Worm (Caenorhabditis elegans): ENCODE data around the gene myrf-2.

myrf-2 gene

ce11 chrX:10203501-10203900 lies 9.3 kb upstream of the myrf-2 start:
- no peak for TF ChIP-seq mbf-1 (tag; optimal IDR thresholded peaks at IDR 0.05)
- TF ChIP-seq lin-39 (tag; optimal IDR thresholded peaks at IDR 0.05): no peak
- no peak for TF ChIP-seq nhr-11 (tag; optimal IDR thresholded peaks at IDR 0.05)
- TF ChIP-seq snpc-4 (tag; optimal IDR thresholded peaks at IDR 0.05): no peak

DNA sequence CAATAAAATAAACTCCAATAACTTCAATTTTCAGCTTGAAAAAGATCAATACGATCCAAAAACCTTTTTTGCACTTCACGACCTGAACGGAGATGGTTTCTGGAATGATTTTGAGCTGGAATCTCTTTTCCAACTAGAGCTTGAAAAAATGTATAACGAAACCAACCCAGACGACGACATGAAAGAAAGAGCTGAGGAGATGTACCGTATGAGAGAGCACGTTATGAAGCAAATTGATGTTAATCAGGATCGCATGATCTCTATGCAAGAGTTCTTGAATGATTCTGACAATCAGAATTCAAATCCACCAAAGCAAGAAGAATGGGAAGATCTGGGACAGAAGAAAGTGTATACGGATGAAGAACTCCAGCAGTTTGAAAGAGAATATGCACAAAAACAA lies 5.0 kb upstream of the myrf-2 start:
- TF ChIP-seq zag-1 (tag; optimal IDR thresholded peaks at IDR 0.05): no peak
- no peak for TF ChIP-seq peb-1 (tag; optimal IDR thresholded peaks at IDR 0.05)
- no peak for TF ChIP-seq sma-3 (GFP tag; optimal IDR thresholded peaks at IDR 0.05)
- no peak for TF ChIP-seq elt-1 (tag; optimal IDR thresholded peaks at IDR 0.05)
- TF ChIP-seq nhr-25 (tag; optimal IDR thresholded peaks at IDR 0.05): no peak

DNA sequence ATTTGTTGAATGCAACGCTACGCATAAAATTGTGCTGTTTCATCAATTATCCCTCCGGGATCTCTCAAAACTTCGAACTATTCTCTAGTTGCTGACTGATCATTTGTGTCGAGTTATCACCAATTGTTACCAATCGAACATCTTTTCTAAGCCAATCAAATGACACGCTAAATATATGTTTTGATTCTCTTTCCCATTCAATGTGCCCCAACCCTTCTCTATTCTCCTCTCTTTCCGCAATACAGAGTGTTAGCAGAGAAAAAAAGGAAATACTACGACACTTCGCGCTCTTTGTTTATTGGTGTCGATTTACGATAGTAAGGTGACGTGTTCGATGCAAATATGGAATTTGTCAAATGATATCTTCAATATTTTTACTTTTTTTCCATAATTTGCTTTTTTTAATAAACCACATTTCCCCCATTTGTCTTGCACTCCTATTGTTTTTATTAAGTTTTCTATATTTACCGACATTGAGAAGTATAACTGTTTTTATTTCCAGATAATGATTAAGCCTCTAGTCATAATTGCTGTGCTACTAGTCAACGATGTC lies 3.1 kb upstream of the myrf-2 start, which contains the start of gene nucb-1:
Gene nucb-1 (plus strand): TSS at position 503 of the 553 bp plus-strand sequence.
- TF ChIP-seq sma-9 (GFP tag; optimal IDR thresholded peaks at IDR 0.05) (peak; percentile 93), sma-9 (tag; optimal IDR thresholded peaks at IDR 0.05) (no peak), nhr-12 (tag; optimal IDR thresholded peaks at IDR 0.05) (no peak), nhr-6 (tag; optimal IDR thresholded peaks at IDR 0.05) (peak; percentile 61), nhr-23 (tag; optimal IDR thresholded peaks at IDR 0.05) (no peak), unc-39 (tag; optimal IDR thresholded peaks at IDR 0.05) (no peak), ztf-1 (GFP tag; conservative IDR thresholded peaks at IDR 0.05) (no peak), egl-27 (tag; optimal IDR thresholded peaks at IDR 0.05) (peak; percentile 67), sem-4 (tag; optimal IDR thresholded peaks at IDR 0.05) (no peak), mdl-1 (tag; optimal IDR thresholded peaks at IDR 0.05) (peak in 1 of 2 experiments; percentile 14), F13H6.1 (tag; optimal IDR thresholded peaks at IDR 0.05) (peak; percentile 55), crh-2 (tag; optimal IDR thresholded peaks at IDR 0.05) (peak; percentile 97), fos-1 (tag; optimal IDR thresholded peaks at IDR 0.05) (peak; percentile 79), unc-55 (GFP tag; optimal IDR thresholded peaks at IDR 0.05) (peak; percentile 94), C34F6.9 (tag; optimal IDR thresholded peaks at IDR 0.05) (peak; percentile 94), R02D3.7 (tag; optimal IDR thresholded peaks at IDR 0.05) (peak; percentile 78), peb-1 (tag; optimal IDR thresholded peaks at IDR 0.05) (no peak), mab-5 (tag; optimal IDR thresholded peaks at IDR 0.05) (peak; percentile 42), nhr-129 (tag; optimal IDR thresholded peaks at IDR 0.05) (peak; percentile 94), gmeb-1 (tag; optimal IDR thresholded peaks at IDR 0.05) (peak; percentile 73), zag-1 (tag; optimal IDR thresholded peaks at IDR 0.05) (peak; percentile 7), sma-3 (GFP tag; optimal IDR thresholded peaks at IDR 0.05) (peak; percentile 76), lsy-2 (tag; optimal IDR thresholded peaks at IDR 0.05) (peak; percentile 45 to 87), nhr-21 (tag; optimal IDR thresholded peaks at IDR 0.05) (peak; percentile 74), snpc-4 (tag; optimal IDR thresholded peaks at IDR 0.05) (peak; percentile 52), lin-13 (GFP tag; optimal IDR thresholded peaks at IDR 0.05) (peak; percentile 75)

DNA sequence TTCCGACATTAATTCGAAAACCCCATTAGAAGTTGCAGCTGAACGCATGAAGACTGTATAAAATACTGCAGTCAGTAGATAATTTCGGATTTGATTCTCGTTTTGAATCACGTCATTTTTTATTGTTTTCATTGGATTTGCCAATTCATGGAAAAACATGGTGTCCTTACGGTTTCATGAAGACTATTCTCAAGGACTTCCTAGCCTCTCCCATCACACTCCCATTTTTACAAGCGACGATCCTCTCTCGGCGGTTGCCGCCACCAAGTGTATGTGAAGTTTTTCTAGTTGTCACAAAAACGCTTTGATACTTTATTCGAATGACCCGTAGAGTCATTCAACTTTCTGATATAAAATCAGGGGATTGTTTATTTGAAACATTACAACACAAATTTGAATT lies 4.4 kb downstream of the myrf-2 start:
- TF ChIP-seq nhr-25 (tag; optimal IDR thresholded peaks at IDR 0.05) (peak; percentile 32), nhr-11 (tag; optimal IDR thresholded peaks at IDR 0.05) (no peak)

DNA sequence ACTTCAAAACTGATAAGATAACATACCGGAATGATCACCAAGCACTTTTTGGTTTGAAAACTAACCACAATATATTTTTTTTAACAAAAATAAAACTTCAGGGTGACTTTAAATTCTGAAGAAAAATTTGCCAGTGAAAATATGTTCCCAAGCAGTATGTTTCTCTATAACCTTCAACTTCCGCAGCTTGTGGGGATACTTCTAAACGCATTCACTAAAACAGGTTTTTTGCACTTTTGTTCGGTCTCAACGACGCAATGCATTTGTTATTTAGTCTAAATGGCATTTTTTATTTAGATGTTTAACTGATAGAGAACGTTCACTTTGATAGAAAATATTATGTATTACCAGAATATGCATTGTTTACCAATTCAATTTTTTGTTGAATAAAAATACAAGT lies 4.9 kb downstream of the myrf-2 start:
- TF ChIP-seq nhr-237 (tag; optimal IDR thresholded peaks at IDR 0.05) (no peak), lin-13 (GFP tag; optimal IDR thresholded peaks at IDR 0.05) (no peak), blmp-1 (tag; optimal IDR thresholded peaks at IDR 0.05; ENCODE audit: insufficient read depth) (no peak), unc-55 (GFP tag; optimal IDR thresholded peaks at IDR 0.05) (peak; percentile 31), nhr-23 (tag; optimal IDR thresholded peaks at IDR 0.05) (no peak), peb-1 (tag; optimal IDR thresholded peaks at IDR 0.05) (no peak), gmeb-1 (tag; optimal IDR thresholded peaks at IDR 0.05) (no peak), nhr-11 (tag; optimal IDR thresholded peaks at IDR 0.05) (no peak), nhr-25 (tag; optimal IDR thresholded peaks at IDR 0.05) (peak; percentile 78), crh-2 (tag; optimal IDR thresholded peaks at IDR 0.05) (no peak), F13H6.1 (tag; optimal IDR thresholded peaks at IDR 0.05) (no peak), ztf-4 (tag; optimal IDR thresholded peaks at IDR 0.05) (no peak), egl-27 (tag; optimal IDR thresholded peaks at IDR 0.05) (no peak), nhr-10 (tag; optimal IDR thresholded peaks at IDR 0.05) (no peak), lsy-2 (tag; optimal IDR thresholded peaks at IDR 0.05) (no peak), aly-2 (tag; optimal IDR thresholded peaks at IDR 0.05) (no peak), mbf-1 (tag; optimal IDR thresholded peaks at IDR 0.05) (no peak), nhr-21 (tag; optimal IDR thresholded peaks at IDR 0.05) (peak; percentile 17), skn-1 (tag; optimal IDR thresholded peaks at IDR 0.05) (no peak)
